Fruit fly (Drosophila melanogaster): ENCODE measurements around the gene Arl1.

Gene Arl1

DNA sequence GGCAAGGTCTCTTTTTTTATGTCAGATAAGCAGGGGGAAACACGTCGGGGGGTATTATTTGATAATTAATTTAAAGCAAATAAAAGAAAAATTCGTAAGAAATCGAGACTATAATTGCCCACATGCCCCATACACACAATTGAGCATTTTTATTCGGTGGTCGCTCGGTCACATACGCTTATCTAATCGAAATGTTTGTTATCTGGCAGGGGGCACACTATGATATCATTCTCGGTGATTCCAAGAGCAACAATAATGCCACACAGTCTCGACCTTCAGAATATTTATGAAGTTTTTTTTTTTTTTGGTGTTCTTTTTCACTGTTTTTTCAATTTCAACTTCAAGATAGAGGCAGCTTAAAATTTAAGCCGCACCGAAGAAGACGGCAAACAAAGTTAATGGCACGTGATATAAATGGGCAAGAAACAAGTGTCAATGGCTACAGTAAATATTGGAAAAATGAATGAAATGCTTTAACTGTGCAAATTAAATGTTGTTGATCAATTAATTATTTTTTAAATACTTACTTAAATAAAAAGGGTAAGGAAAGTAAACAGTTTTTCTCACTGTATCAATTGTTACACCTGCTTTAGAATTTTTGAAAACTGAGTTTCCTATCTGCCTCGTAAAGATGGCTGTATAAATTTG lies 16.5 kb downstream of the Arl1 start (continued):
- peak; percentile 43 for TF ChIP-seq E2f2 (GFP tag; IDR thresholded peaks at IDR 0.05)
- no peak for TF ChIP-seq yki (optimal IDR thresholded peaks at IDR 0.05)
- TF ChIP-seq CG16813 (GFP tag; IDR thresholded peaks at IDR 0.05; ENCODE audit: partially characterized antibody): no peak
- no peak for TF ChIP-seq gt (GFP tag; IDR thresholded peaks at IDR 0.05)
- TF ChIP-seq Sry-δ (GFP tag; optimal IDR thresholded peaks at IDR 0.05): no peak
- no peak for TF ChIP-seq croc (GFP tag; conservative IDR thresholded peaks at IDR 0.05)
- TF ChIP-seq cad (GFP tag; optimal IDR thresholded peaks at IDR 0.05): no peak
- TF ChIP-seq CG14860 (GFP tag; IDR thresholded peaks at IDR 0.05; ENCODE audit: partially characterized antibody): no peak
- no peak for TF ChIP-seq CG6791 (GFP tag; IDR thresholded peaks at IDR 0.05; ENCODE audit: partially characterized antibody)
- no peak for TF ChIP-seq abd-A (tag; optimal IDR thresholded peaks at IDR 0.05)
- no peak for TF ChIP-seq tna (GFP tag; IDR thresholded peaks at IDR 0.05; ENCODE audit: partially characterized antibody)
- TF ChIP-seq Doc2 (GFP tag; IDR thresholded peaks at IDR 0.05): no peak
- TF ChIP-seq mam (GFP tag; optimal IDR thresholded peaks at IDR 0.05): peak; percentile 3
- peak; percentile 58 for TF ChIP-seq ftz-f1 (GFP tag; optimal IDR thresholded peaks at IDR 0.05)
- peak; percentile 59; the same call in 1 of the 2 replicates for TF ChIP-seq Xrp1 (GFP tag; IDR thresholded peaks at IDR 0.05)
- no peak for TF ChIP-seq Kr (GFP tag; optimal IDR thresholded peaks at IDR 0.05)
- TF ChIP-seq CG9609 (GFP tag; optimal IDR thresholded peaks at IDR 0.05): no peak
- TF ChIP-seq luna (GFP tag; optimal IDR thresholded peaks at IDR 0.05): no peak
- TF ChIP-seq hkb (optimal IDR thresholded peaks at IDR 0.05): no peak
- TF ChIP-seq hkb (GFP tag; IDR thresholded peaks at IDR 0.05): peak; percentile 49
- peak; percentile 92 for TF ChIP-seq sd (tag; optimal IDR thresholded peaks at IDR 0.05)
- peak; percentile 48 for TF ChIP-seq CG18619 (GFP tag; optimal IDR thresholded peaks at IDR 0.05)
- TF ChIP-seq CG17568 (GFP tag; optimal IDR thresholded peaks at IDR 0.05): no peak
- no peak for TF ChIP-seq jumu (GFP tag; optimal IDR thresholded peaks at IDR 0.05)
- TF ChIP-seq CG8281 (tag; optimal IDR thresholded peaks at IDR 0.05): peak; percentile 46
- TF ChIP-seq ssp (GFP tag; IDR thresholded peaks at IDR 0.05): no peak
- no peak for TF ChIP-seq CG14050 (GFP tag; IDR thresholded peaks at IDR 0.05)
- no peak for TF ChIP-seq CG15479 (GFP tag; optimal IDR thresholded peaks at IDR 0.05)
- TF ChIP-seq CG12104 (GFP tag; optimal IDR thresholded peaks at IDR 0.05): peak; percentile 3
- no peak for TF ChIP-seq hbn (GFP tag; IDR thresholded peaks at IDR 0.05; ENCODE audit: partially characterized antibody)
- TF ChIP-seq CG30020 (tag; optimal IDR thresholded peaks at IDR 0.05): no peak
- TF ChIP-seq CG12391 (tag; optimal IDR thresholded peaks at IDR 0.05): peak; percentile 50
- TF ChIP-seq CG11398 (GFP tag; optimal IDR thresholded peaks at IDR 0.05): no peak
- TF ChIP-seq CG8944 (GFP tag; optimal IDR thresholded peaks at IDR 0.05): no peak
- TF ChIP-seq CG15601 (tag; optimal IDR thresholded peaks at IDR 0.05): peak; percentile 23
- TF ChIP-seq CG31441 (GFP tag; IDR thresholded peaks at IDR 0.05): peak; percentile 25; the same call in 1 of the 2 replicates
- TF ChIP-seq pan (optimal IDR thresholded peaks at IDR 0.05): no peak
- peak in 1 of 2 experiments; percentile 67 for TF ChIP-seq pan (GFP tag; optimal IDR thresholded peaks at IDR 0.05 in 1 of 2, IDR thresholded peaks at IDR 0.05 in 1 of 2)
- no peak for TF ChIP-seq Hmx (GFP tag; optimal IDR thresholded peaks at IDR 0.05)
- TF ChIP-seq Hand (GFP tag; optimal IDR thresholded peaks at IDR 0.05): no peak
- no peak for TF ChIP-seq Dll (GFP tag; IDR thresholded peaks at IDR 0.05; ENCODE audit: partially characterized antibody)
- peak; percentile 73 for TF ChIP-seq Fer1 (GFP tag; optimal IDR thresholded peaks at IDR 0.05)
- peak; percentile 1 for TF ChIP-seq psq (GFP tag; optimal IDR thresholded peaks at IDR 0.05)
- no peak for TF ChIP-seq CG8290 (GFP tag; optimal IDR thresholded peaks at IDR 0.05)
- TF ChIP-seq CG8290 (tag; optimal IDR thresholded peaks at IDR 0.05): peak in 1 of 2 experiments; percentile 41
- TF ChIP-seq CG10654 (GFP tag; optimal IDR thresholded peaks at IDR 0.05): peak; percentile 9
- no peak for TF ChIP-seq CG1792 (GFP tag; optimal IDR thresholded peaks at IDR 0.05)
